Worm (Caenorhabditis elegans) whole organism, L3 larva: ENCODE measurements around the gene unc-78.

Experiments
- aly-2 ChIP-seq: fragments of 150-350 bp; optimal IDR thresholded peaks from 2 replicates; lab custom pipeline; 2014; ENCODE audit warnings: missing biosample characterization, missing genetic modification characterization
- daf-12 ChIP-seq: fragments of 150-350 bp; optimal IDR thresholded peaks from 2 replicates; lab custom pipeline; 2014; ENCODE audit warnings: missing biosample characterization, missing genetic modification reagents, missing genetic modification characterization
- lin-15B ChIP-seq: fragments of 150-350 bp; optimal IDR thresholded peaks from 2 replicates; lab custom pipeline; 2014; ENCODE audit warnings: missing biosample characterization, missing genetic modification characterization
- nhr-25 ChIP-seq: sonication (generic microtip); optimal IDR thresholded peaks from 2 replicates; lab custom pipeline; 2017; ENCODE audit warnings: missing biosample characterization, missing genetic modification characterization
- pqm-1 ChIP-seq: fragments of 150-350 bp; optimal IDR thresholded peaks from 2 replicates; lab custom pipeline; 2017; ENCODE audit warnings: missing biosample characterization, missing genetic modification characterization, inconsistent platforms

ce11 chrX:3443526-3443925, 32.1 kb upstream of the unc-78 start, which contains the start of gene ZK813.2:
- TF ChIP-seq lin-15B (tag; lab: Kevin White, UChicago) (no peak), pqm-1 (tag; lab: Kevin White, UChicago) (no peak), nhr-25 (no peak), daf-12 (tag; lab: Kevin White, UChicago) (no peak), aly-2 (no peak)
